Worm (Caenorhabditis elegans): Measurements from ENCODE around the gene W09H1.4.

W09H1.4 gene

DNA sequence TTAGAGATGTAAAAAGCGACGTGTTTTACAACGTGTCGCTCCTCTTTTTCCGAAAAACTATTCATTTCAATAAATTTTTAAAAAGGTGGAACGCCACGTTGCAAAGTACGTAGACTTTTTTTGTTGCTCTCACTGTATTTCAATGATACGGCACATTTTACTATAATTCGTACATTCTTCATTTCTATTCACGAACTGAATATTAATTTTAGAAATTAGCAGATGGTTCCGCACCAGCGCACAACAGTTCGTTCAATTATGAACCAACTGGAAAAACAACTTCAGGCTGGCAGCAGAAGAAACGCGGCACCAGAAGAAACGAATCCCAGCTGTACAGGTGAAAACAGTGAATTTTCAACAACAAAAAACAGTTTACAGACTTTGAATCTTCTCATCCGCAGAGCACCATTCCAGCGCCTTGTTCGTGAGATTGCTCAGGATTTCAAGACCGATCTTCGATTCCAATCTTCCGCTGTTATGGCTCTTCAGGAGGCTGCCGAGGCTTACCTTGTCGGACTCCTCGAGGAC, at the start of gene W09H1.4, which contains the start of gene his-73:
Gene W09H1.4, plus strand, starts transcription at position 301 of the 528 bp plus-strand sequence.
Gene his-73, plus strand, starts transcription at position 478 of the 528 bp plus-strand sequence.
- TF ChIP-seq peb-1 (tag; optimal IDR thresholded peaks at IDR 0.05) (no peak), lin-11 (tag; optimal IDR thresholded peaks at IDR 0.05) (no peak)

DNA sequence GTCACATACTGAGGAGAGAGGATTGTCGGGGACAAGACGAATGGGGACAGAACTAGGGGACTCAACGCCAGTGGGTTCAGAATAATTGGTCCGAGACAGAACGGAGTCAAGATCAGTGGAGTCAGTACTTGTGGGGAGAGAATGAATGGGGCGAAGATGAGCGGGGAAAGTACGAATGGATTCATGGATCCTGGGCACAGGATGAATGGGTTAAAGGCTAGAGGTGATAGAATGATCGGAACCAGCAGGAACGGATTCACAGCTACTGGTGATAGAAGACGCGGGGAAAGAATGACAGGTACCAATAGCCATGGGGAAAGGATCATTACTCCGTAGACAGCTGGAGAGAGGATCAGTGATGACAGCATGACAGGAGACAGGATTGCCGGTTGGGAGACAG, 43.8 kb upstream of the W09H1.4 start:
- no peak for TF ChIP-seq elt-3 (tag; optimal IDR thresholded peaks at IDR 0.05)
- TF ChIP-seq nhr-21 (tag; optimal IDR thresholded peaks at IDR 0.05), result no peak
- no peak for TF ChIP-seq blmp-1 (tag; optimal IDR thresholded peaks at IDR 0.05; ENCODE audit: insufficient read depth)
- TF ChIP-seq dmd-4 (tag; optimal IDR thresholded peaks at IDR 0.05), result no peak
- TF ChIP-seq mbf-1 (tag; optimal IDR thresholded peaks at IDR 0.05), result no peak
- no peak for TF ChIP-seq sma-3 (GFP tag; optimal IDR thresholded peaks at IDR 0.05)
- TF ChIP-seq alr-1 (tag; optimal IDR thresholded peaks at IDR 0.05), result no peak
- TF ChIP-seq R02D3.7 (tag; optimal IDR thresholded peaks at IDR 0.05), result no peak
- no peak for TF ChIP-seq lin-39 (tag; optimal IDR thresholded peaks at IDR 0.05)
- TF ChIP-seq nhr-237 (tag; optimal IDR thresholded peaks at IDR 0.05), result no peak
- no peak for TF ChIP-seq aly-2 (tag; optimal IDR thresholded peaks at IDR 0.05)
- no peak for TF ChIP-seq nhr-23 (tag; optimal IDR thresholded peaks at IDR 0.05)
- no peak for TF ChIP-seq ama-1 (optimal IDR thresholded peaks at IDR 0.05)
- TF ChIP-seq lin-11 (tag; optimal IDR thresholded peaks at IDR 0.05), result no peak
- no peak for TF ChIP-seq ceh-82 (tag; optimal IDR thresholded peaks at IDR 0.05)
- TF ChIP-seq mab-5 (tag; optimal IDR thresholded peaks at IDR 0.05), result no peak
- no peak for TF ChIP-seq nhr-11 (tag; optimal IDR thresholded peaks at IDR 0.05)
- TF ChIP-seq elt-1 (tag; optimal IDR thresholded peaks at IDR 0.05), result no peak
- no peak for TF ChIP-seq snpc-4 (tag; optimal IDR thresholded peaks at IDR 0.05)

DNA sequence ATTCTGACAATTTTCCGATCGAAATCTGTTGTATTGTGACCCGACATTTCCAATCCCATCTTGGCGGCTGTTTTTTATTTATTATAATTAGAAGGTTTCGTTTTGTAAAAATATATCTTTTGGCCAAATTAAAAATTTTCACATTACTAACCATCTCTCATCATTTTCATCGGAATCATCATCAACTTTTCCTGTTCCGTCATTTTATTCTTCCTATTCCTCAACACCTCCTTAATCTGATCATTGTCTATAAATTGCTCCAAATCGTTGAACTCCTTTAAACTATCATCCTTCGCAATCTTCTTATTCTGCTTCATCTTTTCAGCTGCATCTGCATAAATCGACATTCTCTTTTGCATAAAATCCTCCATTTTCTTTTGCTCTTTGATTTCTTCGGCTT, 41.0 kb upstream of the W09H1.4 start:
- TF ChIP-seq snpc-4 (tag; optimal IDR thresholded peaks at IDR 0.05) (no peak), unc-62 (GFP tag; optimal IDR thresholded peaks at IDR 0.05) (no peak), lin-11 (tag; optimal IDR thresholded peaks at IDR 0.05) (no peak), skn-1 (tag; optimal IDR thresholded peaks at IDR 0.05) (no peak), unc-55 (GFP tag; optimal IDR thresholded peaks at IDR 0.05) (no peak), dmd-4 (tag; optimal IDR thresholded peaks at IDR 0.05) (no peak), R02D3.7 (tag; optimal IDR thresholded peaks at IDR 0.05) (no peak), nhr-77 (tag; optimal IDR thresholded peaks at IDR 0.05) (no peak), sma-9 (GFP tag; optimal IDR thresholded peaks at IDR 0.05) (no peak), sma-9 (tag; optimal IDR thresholded peaks at IDR 0.05) (no peak), nhr-23 (tag; optimal IDR thresholded peaks at IDR 0.05) (no peak), nhr-21 (tag; optimal IDR thresholded peaks at IDR 0.05) (no peak), gmeb-1 (tag; optimal IDR thresholded peaks at IDR 0.05) (no peak), ztf-11 (tag; optimal IDR thresholded peaks at IDR 0.05) (no peak), nhr-6 (tag; optimal IDR thresholded peaks at IDR 0.05) (no peak), lsy-2 (tag; optimal IDR thresholded peaks at IDR 0.05) (no peak), egl-27 (tag; optimal IDR thresholded peaks at IDR 0.05) (no peak), fos-1 (tag; optimal IDR thresholded peaks at IDR 0.05) (no peak)

DNA sequence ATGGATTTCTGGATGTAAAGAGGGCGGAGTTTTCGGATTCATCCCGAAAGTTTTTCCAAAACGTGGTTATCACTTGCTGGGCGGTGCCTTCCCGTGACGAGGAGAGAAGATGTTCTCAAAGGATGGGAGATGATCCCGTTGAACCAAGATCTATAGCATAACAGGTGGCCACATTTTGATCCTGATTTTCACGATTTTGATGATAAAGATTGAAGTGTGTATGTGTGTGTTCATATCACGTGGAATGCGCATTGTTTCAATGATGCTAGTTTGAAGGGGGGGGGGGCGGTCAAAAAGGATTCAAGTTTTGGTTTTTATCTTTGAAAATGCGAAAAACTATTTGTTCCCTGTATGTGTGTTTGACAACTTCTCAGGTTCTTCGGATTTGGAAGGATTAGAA, 38.1 kb upstream of the W09H1.4 start, which contains the start of gene mltn-1:
Gene mltn-1, minus strand, starts transcription at position 22 of the 400 bp plus-strand sequence.
- TF ChIP-seq egl-27 (tag; optimal IDR thresholded peaks at IDR 0.05), result no peak
- peak; percentile 83 for TF ChIP-seq nhr-21 (tag; optimal IDR thresholded peaks at IDR 0.05)
- TF ChIP-seq lin-39 (tag; optimal IDR thresholded peaks at IDR 0.05), result no peak

DNA sequence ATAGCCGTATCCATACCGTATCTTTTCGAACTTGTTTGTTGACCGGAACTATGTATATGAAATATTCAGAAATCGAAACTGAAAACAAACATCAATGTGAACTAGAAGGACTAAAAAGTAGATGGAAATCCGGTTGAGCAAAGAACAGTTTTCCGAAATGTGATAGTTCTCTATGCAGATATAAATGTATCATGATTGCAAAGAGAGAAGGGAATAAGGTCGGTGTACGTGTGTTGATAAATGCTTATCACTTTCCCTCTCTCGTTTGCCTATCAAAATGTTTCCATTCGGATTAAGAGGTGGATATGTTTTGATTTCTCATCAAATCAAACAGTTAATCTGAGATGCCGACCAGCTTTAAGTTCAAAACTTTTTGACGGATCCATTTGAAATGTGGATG, 35.1 kb upstream of the W09H1.4 start:
- no peak for TF ChIP-seq skn-1 (tag; optimal IDR thresholded peaks at IDR 0.05)
- TF ChIP-seq blmp-1 (tag; optimal IDR thresholded peaks at IDR 0.05; ENCODE audit: insufficient read depth), result peak; percentile 29
- peak; percentile 56 for TF ChIP-seq nhr-21 (tag; optimal IDR thresholded peaks at IDR 0.05)

DNA sequence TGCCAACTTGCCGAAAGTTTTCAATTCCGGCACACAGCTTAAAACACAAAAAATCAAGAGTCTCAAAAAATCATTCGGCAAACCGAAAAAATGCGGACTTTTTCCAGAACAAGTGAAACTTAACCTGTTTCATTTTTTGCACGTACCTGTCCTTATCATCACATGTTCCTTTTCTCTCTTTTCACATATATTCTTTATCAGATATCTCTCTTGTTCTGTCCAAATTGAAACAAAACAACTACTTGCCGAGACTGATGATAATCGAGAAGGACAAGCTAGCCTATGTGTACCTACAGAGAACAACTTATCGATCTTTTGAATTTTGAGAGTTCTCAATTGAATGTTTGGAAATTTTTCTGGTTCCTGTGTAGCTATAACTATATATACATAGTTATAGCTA, 33.4 kb upstream of the W09H1.4 start:
- no peak for TF ChIP-seq gmeb-1 (tag; optimal IDR thresholded peaks at IDR 0.05)
- TF ChIP-seq mdl-1 (tag; optimal IDR thresholded peaks at IDR 0.05), result no peak
- no peak for TF ChIP-seq ztf-4 (tag; optimal IDR thresholded peaks at IDR 0.05)
- TF ChIP-seq nhr-129 (tag; optimal IDR thresholded peaks at IDR 0.05), result no peak
- no peak for TF ChIP-seq peb-1 (tag; optimal IDR thresholded peaks at IDR 0.05)
- peak; percentile 65 for TF ChIP-seq sma-9 (GFP tag; optimal IDR thresholded peaks at IDR 0.05)
- TF ChIP-seq sma-9 (tag; optimal IDR thresholded peaks at IDR 0.05), result no peak
- no peak for TF ChIP-seq nhr-6 (tag; optimal IDR thresholded peaks at IDR 0.05)
- TF ChIP-seq nhr-21 (tag; optimal IDR thresholded peaks at IDR 0.05), result peak; percentile 55
- no peak for TF ChIP-seq elt-1 (tag; optimal IDR thresholded peaks at IDR 0.05)
- no peak for TF ChIP-seq nhr-237 (tag; optimal IDR thresholded peaks at IDR 0.05)
- TF ChIP-seq sma-3 (GFP tag; optimal IDR thresholded peaks at IDR 0.05), result peak; percentile 5
- peak; percentile 73 for TF ChIP-seq blmp-1 (tag; optimal IDR thresholded peaks at IDR 0.05; ENCODE audit: insufficient read depth)
